Fruit fly (Drosophila melanogaster) whole organism, embryonic: ENCODE results near the gene Sk2.

Experiments
- Aef1 ChIP-seq: fragments of 200-800 bp; sonication (Bioruptor generic); IDR thresholded peaks from 3 replicates; pipeline ENCODE4 v1.3.6; 2022; ENCODE audit warnings: missing biosample characterization, missing genetic modification characterization
- B-H2 ChIP-seq: fragments of 200-800 bp; sonication (Bioruptor generic); optimal IDR thresholded peaks from 2 replicates; lab custom pipeline; 2018; ENCODE audit warnings: missing biosample characterization, mild to moderate bottlenecking, missing genetic modification characterization
- Bgb ChIP-seq: fragments of 200-800 bp; sonication (Bioruptor generic); IDR thresholded peaks from 2 replicates; pipeline ENCODE4 v1.3.6; 2022; ENCODE audit warnings: missing biosample characterization, missing genetic modification characterization; ENCODE audit not compliant: partially characterized antibody
- CG10209 ChIP-seq: fragments of 200-800 bp; sonication (Bioruptor generic); optimal IDR thresholded peaks from 3 replicates; lab custom pipeline; 2017; ENCODE audit warnings: missing biosample characterization, mild to moderate bottlenecking, missing genetic modification characterization, missing genetic modification reagents
- CG10366 ChIP-seq: fragments of 200-800 bp; sonication (Bioruptor generic); IDR thresholded peaks from 2 replicates; pipeline ENCODE4 v1.3.6; 2022; ENCODE audit warnings: missing biosample characterization, missing genetic modification characterization
- CG11456 ChIP-seq: fragments of 200-800 bp; sonication (Bioruptor generic); IDR thresholded peaks from 3 replicates; pipeline ENCODE4 v1.3.6; 2022; ENCODE audit warnings: missing biosample characterization, missing genetic modification characterization
- CG11560 ChIP-seq: fragments of 200-800 bp; sonication (Bioruptor generic); IDR thresholded peaks from 3 replicates; pipeline ENCODE4 v1.3.6; 2022; ENCODE audit warnings: missing biosample characterization, missing genetic modification characterization
- CG12744 ChIP-seq: fragments of 200-800 bp; sonication (Bioruptor generic); optimal IDR thresholded peaks from 2 replicates; lab custom pipeline; 2016; ENCODE audit warnings: missing biosample characterization, missing genetic modification characterization
- CG12942 ChIP-seq: fragments of 200-800 bp; sonication (Bioruptor generic); optimal IDR thresholded peaks from 3 replicates; lab custom pipeline; 2016; ENCODE audit warnings: missing biosample characterization, missing genetic modification characterization
- CG13424 ChIP-seq: fragments of 200-800 bp; sonication (Bioruptor generic); optimal IDR thresholded peaks from 2 replicates; lab custom pipeline; 2019; ENCODE audit warnings: missing biosample characterization, mild to moderate bottlenecking, missing genetic modification characterization, moderate library complexity
- CG1603 ChIP-seq: fragments of 200-800 bp; sonication (Bioruptor generic); optimal IDR thresholded peaks from 2 replicates; lab custom pipeline; 2019; ENCODE audit warnings: missing biosample characterization, mild to moderate bottlenecking, missing genetic modification characterization, moderate library complexity
- CG17802 ChIP-seq: fragments of 200-800 bp; sonication (Bioruptor generic); optimal IDR thresholded peaks from 2 replicates; lab custom pipeline; 2018; ENCODE audit warnings: missing biosample characterization, mild to moderate bottlenecking, missing genetic modification characterization, moderate library complexity
- CG2202 ChIP-seq: fragments of 200-800 bp; sonication (Bioruptor generic); optimal IDR thresholded peaks from 2 replicates; lab custom pipeline; 2018; ENCODE audit warnings: missing biosample characterization, mild to moderate bottlenecking, missing genetic modification characterization
- CG4360 ChIP-seq: fragments of 200-800 bp; sonication (Bioruptor generic); IDR thresholded peaks from 2 replicates; pipeline ENCODE4 v1.3.6; 2022; ENCODE audit warnings: missing biosample characterization, missing genetic modification characterization
- CG4424 ChIP-seq: fragments of 200-800 bp; sonication (Bioruptor generic); optimal IDR thresholded peaks from 3 replicates; lab custom pipeline; 2016; ENCODE audit warnings: missing biosample characterization, missing genetic modification characterization
- CG6791 ChIP-seq: fragments of 200-800 bp; sonication (Bioruptor generic); IDR thresholded peaks from 3 replicates; pipeline ENCODE4 v1.3.6; 2022; ENCODE audit warnings: missing biosample characterization, missing genetic modification characterization; ENCODE audit not compliant: partially characterized antibody
- CG7745 ChIP-seq: fragments of 200-800 bp; sonication (Bioruptor generic); optimal IDR thresholded peaks from 2 replicates; lab custom pipeline; 2018; ENCODE audit warnings: missing biosample characterization, mild to moderate bottlenecking, missing genetic modification characterization, moderate library complexity
- CG7839 ChIP-seq: fragments of 200-800 bp; sonication (Bioruptor generic); optimal IDR thresholded peaks from 3 replicates; lab custom pipeline; 2018; ENCODE audit warnings: missing biosample characterization, mild to moderate bottlenecking, missing genetic modification characterization, moderate library complexity
- CG7987 ChIP-seq: fragments of 200-800 bp; sonication (Bioruptor generic); optimal IDR thresholded peaks from 2 replicates; lab custom pipeline; 2018; ENCODE audit warnings: missing biosample characterization, mild to moderate bottlenecking, missing genetic modification characterization, moderate library complexity
- CG8089 ChIP-seq: fragments of 200-800 bp; sonication (Bioruptor generic); optimal IDR thresholded peaks from 3 replicates; lab custom pipeline; 2016; ENCODE audit warnings: missing biosample characterization, missing genetic modification characterization
- D19B ChIP-seq: fragments of 200-800 bp; sonication (Bioruptor generic); optimal IDR thresholded peaks from 2 replicates; lab custom pipeline; 2017; ENCODE audit warnings: missing biosample characterization, mild to moderate bottlenecking, missing genetic modification characterization
- Dll ChIP-seq: fragments of 200-800 bp; sonication (Bioruptor generic); IDR thresholded peaks from 4 replicates; pipeline ENCODE4 v1.3.6; 2022; ENCODE audit warnings: missing biosample characterization, missing genetic modification characterization; ENCODE audit not compliant: partially characterized antibody
- Eip74EF ChIP-seq, 2 experiments: fragments of 200-800 bp in 1 of 2; fragments of >200 bp in 1 of 2; sonication (Bioruptor generic) in 1 of 2; optimal IDR thresholded peaks; 2 replicates each; lab custom pipeline; 2017 to 2019; ENCODE audit warnings: missing biosample characterization in 2 of 2, missing genetic modification characterization in 2 of 2, mild to moderate bottlenecking in 1 of 2, moderate library complexity in 1 of 2
- Fer1 ChIP-seq: fragments of 200-800 bp; sonication (Bioruptor generic); optimal IDR thresholded peaks from 2 replicates; lab custom pipeline; 2017; ENCODE audit warnings: missing biosample characterization, mild to moderate bottlenecking, missing genetic modification characterization
- HLH4C ChIP-seq: fragments of 200-800 bp; sonication (Bioruptor generic); IDR thresholded peaks from 3 replicates; pipeline ENCODE4 v1.3.6; 2022; ENCODE audit warnings: missing biosample characterization, missing genetic modification characterization; ENCODE audit not compliant: partially characterized antibody
- Hr39 ChIP-seq: fragments of >200 bp; optimal IDR thresholded peaks from 2 replicates; lab custom pipeline; 2017
- Hr51 ChIP-seq, 2 experiments: fragments of 200-800 bp; sonication (Bioruptor generic); optimal IDR thresholded peaks; 2 replicates in 1 of 2; 3 replicates in 1 of 2; lab custom pipeline; 2016 to 2018; ENCODE audit warnings: missing biosample characterization in 2 of 2, missing genetic modification characterization in 2 of 2, mild to moderate bottlenecking in 1 of 2, moderate library complexity in 1 of 2
- Mrtf ChIP-seq: fragments of 200-800 bp; sonication (Bioruptor generic); IDR thresholded peaks from 3 replicates; pipeline ENCODE4 v1.3.6; 2022; ENCODE audit warnings: missing biosample characterization, missing genetic modification characterization
- Rfx ChIP-seq: fragments of 200-800 bp; sonication (Bioruptor generic); IDR thresholded peaks from 2 replicates; pipeline ENCODE4 v1.3.6; 2022; ENCODE audit warnings: missing biosample characterization, missing genetic modification characterization
- Tbp ChIP-seq: fragments of >200 bp; optimal IDR thresholded peaks from 2 replicates; lab custom pipeline; 2018; ENCODE audit warnings: missing biosample characterization, missing genetic modification characterization
- al ChIP-seq: fragments of 200-800 bp; sonication (Bioruptor generic); IDR thresholded peaks from 2 replicates; pipeline ENCODE4 v1.3.6; 2022; ENCODE audit warnings: missing biosample characterization, missing genetic modification characterization
- aop ChIP-seq: fragments of 200-800 bp; sonication (Bioruptor generic); IDR thresholded peaks from 2 replicates; pipeline ENCODE4 v1.3.6; 2022; ENCODE audit warnings: missing biosample characterization, missing genetic modification characterization
- ato ChIP-seq: fragments of 200-800 bp; sonication (Bioruptor generic); IDR thresholded peaks from 2 replicates; pipeline ENCODE4 v1.3.6; 2022; ENCODE audit warnings: missing biosample characterization, missing genetic modification characterization; ENCODE audit not compliant: partially characterized antibody
- bcd ChIP-seq: fragments of 200-800 bp; sonication (Bioruptor generic); optimal IDR thresholded peaks from 2 replicates; lab custom pipeline; 2017; ENCODE audit warnings: missing biosample characterization, mild to moderate bottlenecking, missing genetic modification characterization
- crol ChIP-seq: fragments of 200-800 bp; sonication (Bioruptor generic); IDR thresholded peaks from 2 replicates; pipeline ENCODE4 v1.3.6; 2022; ENCODE audit warnings: missing biosample characterization, missing genetic modification characterization
- en ChIP-seq: fragments of 200-800 bp; sonication (Bioruptor generic); optimal IDR thresholded peaks from 2 replicates; lab custom pipeline; 2016; ENCODE audit warnings: missing biosample characterization, missing genetic modification characterization
- gcm ChIP-seq: fragments of 200-800 bp; sonication (Bioruptor generic); optimal IDR thresholded peaks from 2 replicates; lab custom pipeline; 2019; ENCODE audit warnings: missing biosample characterization, mild to moderate bottlenecking, missing genetic modification characterization, moderate library complexity
- insv ChIP-seq, 2 experiments: fragments of 200-800 bp; sonication (Bioruptor generic); optimal IDR thresholded peaks; 3 replicates each; lab custom pipeline; 2016 to 2018; ENCODE audit warnings: missing biosample characterization in 2 of 2, missing genetic modification characterization in 2 of 2
- lilli ChIP-seq: fragments of 200-800 bp; sonication (Bioruptor generic); optimal IDR thresholded peaks from 3 replicates; lab custom pipeline; 2016; ENCODE audit warnings: missing biosample characterization, missing genetic modification characterization
- lov ChIP-seq, 2 experiments: fragments of 200-800 bp in 1 of 2; fragments of >200 bp in 1 of 2; sonication (Bioruptor generic) in 1 of 2; IDR thresholded peaks in 1 of 2; optimal IDR thresholded peaks in 1 of 2; 2 replicates in 1 of 2; 3 replicates in 1 of 2; pipeline versions ENCODE4 v1.3.6 to Lab custom; 2017 to 2022; ENCODE audit warnings: missing biosample characterization in 1 of 2, missing genetic modification characterization in 1 of 2
- luna ChIP-seq: fragments of 200-800 bp; sonication (Bioruptor generic); optimal IDR thresholded peaks from 2 replicates; lab custom pipeline; 2016; ENCODE audit warnings: missing biosample characterization, missing genetic modification characterization
- mld ChIP-seq: fragments of 200-800 bp; sonication (Bioruptor generic); IDR thresholded peaks from 3 replicates; pipeline ENCODE4 v1.3.6; 2022; ENCODE audit warnings: missing biosample characterization, missing genetic modification characterization; ENCODE audit not compliant: partially characterized antibody
- nau ChIP-seq: fragments of 200-800 bp; sonication (Bioruptor generic); optimal IDR thresholded peaks from 3 replicates; lab custom pipeline; 2017; ENCODE audit warnings: missing biosample characterization, mild to moderate bottlenecking, missing genetic modification characterization, missing genetic modification reagents
- pan ChIP-seq, 4 experiments: fragments of >200 bp in 3 of 4; fragments of 200-800 bp in 1 of 4; sonication (Bioruptor generic) in 1 of 4; optimal IDR thresholded peaks in 3 of 4; IDR thresholded peaks in 1 of 4; 2 replicates each; pipeline versions ENCODE4 v1.3.6 to Lab custom; 2017 to 2022; ENCODE audit warnings: missing biosample characterization in 2 of 4, missing genetic modification characterization in 2 of 4, mixed read lengths in 1 of 4
- ro ChIP-seq: fragments of 200-800 bp; sonication (Bioruptor generic); IDR thresholded peaks from 2 replicates; pipeline ENCODE4 v1.3.6; 2022; ENCODE audit warnings: missing biosample characterization, missing genetic modification characterization
- zen ChIP-seq: fragments of 200-800 bp; sonication (Bioruptor generic); optimal IDR thresholded peaks from 3 replicates; lab custom pipeline; 2018; ENCODE audit warnings: missing biosample characterization, mild to moderate bottlenecking, missing genetic modification characterization, moderate library complexity
- zf30C ChIP-seq: fragments of 200-800 bp; sonication (Bioruptor generic); optimal IDR thresholded peaks from 3 replicates; lab custom pipeline; 2018; ENCODE audit warnings: missing biosample characterization, mild to moderate bottlenecking, missing genetic modification characterization

Gene Sk2

dm6 chr3L:3080084-3080994, 33.5 kb downstream of the Sk2 start (continued):
- no peak for TF ChIP-seq CG8089 (GFP tag; lab: Kevin White, UChicago)
- TF ChIP-seq aop = no peak
- no peak for TF ChIP-seq nau (GFP tag; lab: Kevin White, UChicago)
- TF ChIP-seq CG4424 (GFP tag; lab: Kevin White, UChicago) = no peak
- no peak for TF ChIP-seq mld (GFP tag; lab: Robert Waterston, UW)
- no peak for TF ChIP-seq luna (GFP tag; lab: Kevin White, UChicago)
- TF ChIP-seq insv (GFP tag; optimal IDR thresholded peaks at IDR 0.05; lab: Kevin White, UChicago) = no peak
- peak; percentile 32 for TF ChIP-seq Fer1 (GFP tag; lab: Kevin White, UChicago)
- no peak for TF ChIP-seq Tbp (GFP tag; lab: Kevin White, UChicago)
- TF ChIP-seq CG4360 = no peak
- no peak for TF ChIP-seq al
- no peak for TF ChIP-seq CG7745 (tag; lab: Kevin White, UChicago)
- peak; percentile 29 for TF ChIP-seq CG7987 (GFP tag; lab: Kevin White, UChicago)
- no peak for TF ChIP-seq ro (GFP tag; lab: Robert Waterston, UW)
- TF ChIP-seq Hr51 (GFP tag; optimal IDR thresholded peaks at IDR 0.05; lab: Kevin White, UChicago) = no peak
- peak; percentile 77 for TF ChIP-seq crol (GFP tag; lab: Robert Waterston, UW)
- TF ChIP-seq CG12942 (GFP tag; lab: Kevin White, UChicago) = no peak
- no peak for TF ChIP-seq CG13424 (tag; lab: Kevin White, UChicago)
- TF ChIP-seq Aef1 (GFP tag; lab: Robert Waterston, UW) = peak; percentile 16; the same call in 2 of the 3 replicates
- no peak for TF ChIP-seq B-H2
- TF ChIP-seq CG7839 (tag; lab: Kevin White, UChicago) = peak; percentile 26
- TF ChIP-seq lov (optimal IDR thresholded peaks at IDR 0.05; lab: Kevin White, UChicago) = no peak
- TF ChIP-seq lov (GFP tag; IDR thresholded peaks at IDR 0.05; lab: Robert Waterston, UW) = no peak
- no peak for TF ChIP-seq zf30C (GFP tag; lab: Kevin White, UChicago)
- TF ChIP-seq CG10366 = no peak; the same call in 1 of the 2 replicates
- TF ChIP-seq CG12744 = no peak
- 0 out of 3 replicates have a peak, but pooled peaks have one; percentile 10 for TF ChIP-seq CG11560
- TF ChIP-seq CG1603 (tag; lab: Kevin White, UChicago) = peak; percentile 30
- no peak for TF ChIP-seq CG11456 (GFP tag; lab: Robert Waterston, UW)
- TF ChIP-seq CG2202 = no peak
- TF ChIP-seq zen (tag; lab: Kevin White, UChicago) = no peak
- TF ChIP-seq Rfx (GFP tag; lab: Robert Waterston, UW) = peak; percentile 60; the same call in 1 of the 2 replicates
- TF ChIP-seq ato (GFP tag; lab: Robert Waterston, UW) = no peak
- no peak for TF ChIP-seq D19B (GFP tag; lab: Kevin White, UChicago)
- peak; percentile 13 for TF ChIP-seq en (GFP tag; lab: Kevin White, UChicago)
- no peak for TF ChIP-seq lilli (GFP tag; lab: Kevin White, UChicago)
- no peak for TF ChIP-seq Hr39 (lab: Kevin White, UChicago)
- TF ChIP-seq Dll (GFP tag; lab: Robert Waterston, UW) = no peak
- no peak for TF ChIP-seq Bgb (GFP tag; lab: Robert Waterston, UW)
- TF ChIP-seq CG6791 (GFP tag; lab: Robert Waterston, UW) = 0 out of 3 replicates have a peak, but pooled peaks have one; percentile 24
- no peak for TF ChIP-seq HLH4C (GFP tag; lab: Robert Waterston, UW)
- peak; percentile 26 for TF ChIP-seq CG17802 (tag; lab: Kevin White, UChicago)
- TF ChIP-seq Mrtf = no peak
- no peak for TF ChIP-seq pan (optimal IDR thresholded peaks at IDR 0.05; lab: Kevin White, UChicago)
- TF ChIP-seq pan (GFP tag; optimal IDR thresholded peaks at IDR 0.05 in 1 of 2, IDR thresholded peaks at IDR 0.05 in 1 of 2) = peak in 1 of 2 experiments; percentile 75
- peak; percentile 15 for TF ChIP-seq CG10209 (GFP tag; lab: Kevin White, UChicago)
- no peak for TF ChIP-seq gcm (GFP tag; lab: Kevin White, UChicago)
- TF ChIP-seq bcd (GFP tag; lab: Kevin White, UChicago) = peak; percentile 9
- no peak for TF ChIP-seq Eip74EF (GFP tag; optimal IDR thresholded peaks at IDR 0.05; lab: Kevin White, UChicago)
